Worm (Caenorhabditis elegans): ENCODE results near the gene clec-125.
A peak's percentile ranks its signal among the peaks of the same experiment; 100 is the strongest.

ce11 chrII:3482231-3482630, 33.6 kb upstream of the clec-125 start, which contains the start of gene smu-2:
- TF ChIP-seq F39B2.1 (GFP tag; IDR thresholded peaks at IDR 0.05) (no peak), efl-1 (GFP tag; optimal IDR thresholded peaks at IDR 0.05) (peak; percentile 11), him-1 (tag; optimal IDR thresholded peaks at IDR 0.05) (peak; percentile 51), sea-2 (GFP tag; IDR thresholded peaks at IDR 0.05) (no peak)
